Fruit fly (Drosophila melanogaster): ENCODE results near the gene Rel.

The Rel gene

dm6 chr3R:9064874-9065273 is 17.1 kb upstream of the Rel start, which contains the start of the genes beag and Ada (continued):
- peak; percentile 51 for TF ChIP-seq trem (tag; optimal IDR thresholded peaks at IDR 0.05)
- TF ChIP-seq Chrac-16 (GFP tag; optimal IDR thresholded peaks at IDR 0.05) = peak; percentile 1
- TF ChIP-seq YL-1 (GFP tag; optimal IDR thresholded peaks at IDR 0.05) = peak; percentile 90
- no peak for TF ChIP-seq tll (GFP tag; optimal IDR thresholded peaks at IDR 0.05)
- no peak for TF ChIP-seq Hand (GFP tag; optimal IDR thresholded peaks at IDR 0.05)
- TF ChIP-seq her (GFP tag; optimal IDR thresholded peaks at IDR 0.05) = peak; percentile 50
- TF ChIP-seq CG14710 (tag; optimal IDR thresholded peaks at IDR 0.05) = peak; percentile 61
- TF ChIP-seq sens (GFP tag) = peak; percentile 69
- TF ChIP-seq CG32767 (GFP tag; IDR thresholded peaks at IDR 0.05) = 0 out of 2 replicates have a peak, but pooled peaks have one; percentile 15
- peak; percentile 39; the same call in 1 of the 3 replicates for TF ChIP-seq so (GFP tag; IDR thresholded peaks at IDR 0.05)
- no peak for TF ChIP-seq repo (GFP tag; optimal IDR thresholded peaks at IDR 0.05)
- TF ChIP-seq Dbx (GFP tag; IDR thresholded peaks at IDR 0.05) = peak; percentile 28; the same call in 1 of the 3 replicates
- TF ChIP-seq CG17359 (tag; optimal IDR thresholded peaks at IDR 0.05) = peak; percentile 36
- peak; percentile 12 for TF ChIP-seq CG8388 (GFP tag; optimal IDR thresholded peaks at IDR 0.05)
- TF ChIP-seq chif (GFP tag; optimal IDR thresholded peaks at IDR 0.05) = peak; percentile 40 to 53
- TF ChIP-seq Doc3 (GFP tag; IDR thresholded peaks at IDR 0.05; ENCODE audit: partially characterized antibody) = 0 out of 3 replicates have a peak, but pooled peaks have one; percentile 49
- TF ChIP-seq CG13296 (GFP tag; optimal IDR thresholded peaks at IDR 0.05) = peak; percentile 51
- peak; percentile 90 for TF ChIP-seq Dref (GFP tag; IDR thresholded peaks at IDR 0.05)
- peak; percentile 42 for TF ChIP-seq Antp (GFP tag; optimal IDR thresholded peaks at IDR 0.05)
- no peak for TF ChIP-seq H15 (GFP tag; IDR thresholded peaks at IDR 0.05)
- peak; percentile 54 for TF ChIP-seq Hmr (GFP tag; optimal IDR thresholded peaks at IDR 0.05)
- no peak for TF ChIP-seq mld (GFP tag; IDR thresholded peaks at IDR 0.05; ENCODE audit: partially characterized antibody)
- TF ChIP-seq al (GFP tag; IDR thresholded peaks at IDR 0.05) = 0 out of 2 replicates have a peak, but pooled peaks have one; percentile 34
- TF ChIP-seq E2f1 (GFP tag; IDR thresholded peaks at IDR 0.05) = 0 out of 2 replicates have a peak, but pooled peaks have one; percentile 23
- peak; percentile 38 for TF ChIP-seq tx (GFP tag; optimal IDR thresholded peaks at IDR 0.05)
- TF ChIP-seq Trl (optimal IDR thresholded peaks at IDR 0.05) = no peak
- TF ChIP-seq Trl (GFP tag; optimal IDR thresholded peaks at IDR 0.05) = peak; percentile 32
- no peak for TF ChIP-seq CG1647 (GFP tag; optimal IDR thresholded peaks at IDR 0.05)
- no peak for TF ChIP-seq CG42726 (GFP tag; IDR thresholded peaks at IDR 0.05; ENCODE audit: partially characterized antibody)
- no peak for TF ChIP-seq CG12299 (tag; optimal IDR thresholded peaks at IDR 0.05)
- peak; percentile 89 for TF ChIP-seq onecut (GFP tag; IDR thresholded peaks at IDR 0.05)
- peak; percentile 54 for TF ChIP-seq CG2712 (tag; optimal IDR thresholded peaks at IDR 0.05)
- peak; percentile 68 for TF ChIP-seq CG10267 (tag; optimal IDR thresholded peaks at IDR 0.05)
- peak; percentile 48 for TF ChIP-seq Meics (GFP tag; optimal IDR thresholded peaks at IDR 0.05)
- TF ChIP-seq Aef1 (GFP tag; IDR thresholded peaks at IDR 0.05) = peak; percentile 38; the same call in 1 of the 3 replicates
- no peak for TF ChIP-seq prd (optimal IDR thresholded peaks at IDR 0.05)
- TF ChIP-seq prd (GFP tag; IDR thresholded peaks at IDR 0.05) = peak; percentile 46; the same call in 1 of the 3 replicates
- TF ChIP-seq CG17385 (GFP tag; optimal IDR thresholded peaks at IDR 0.05) = peak; percentile 99
- TF ChIP-seq CG17328 (GFP tag; IDR thresholded peaks at IDR 0.05) = no peak
- TF ChIP-seq zen2 (GFP tag; IDR thresholded peaks at IDR 0.05; ENCODE audit: partially characterized antibody) = no peak
- peak; percentile 40 for TF ChIP-seq CG18011 (GFP tag; optimal IDR thresholded peaks at IDR 0.05)
- peak; percentile 52 for TF ChIP-seq CG13624 (GFP tag; optimal IDR thresholded peaks at IDR 0.05)
- peak; percentile 47 for TF ChIP-seq CG17186 (GFP tag; optimal IDR thresholded peaks at IDR 0.05)
- TF ChIP-seq Gug (GFP tag; IDR thresholded peaks at IDR 0.05) = no peak
- TF ChIP-seq CG7786 (GFP tag; optimal IDR thresholded peaks at IDR 0.05) = peak; percentile 25
- no peak for TF ChIP-seq Tbp (GFP tag; optimal IDR thresholded peaks at IDR 0.05)
- TF ChIP-seq pzg (GFP tag; optimal IDR thresholded peaks at IDR 0.05) = peak; percentile 73
- peak; percentile 6 for TF ChIP-seq Hr3 (GFP tag; optimal IDR thresholded peaks at IDR 0.05)
- TF ChIP-seq fu2 (GFP tag; optimal IDR thresholded peaks at IDR 0.05) = peak; percentile 29
- peak; percentile 52 for TF ChIP-seq unc-4 (GFP tag; IDR thresholded peaks at IDR 0.05; ENCODE audit: partially characterized antibody)
- no peak for TF ChIP-seq danr (GFP tag; IDR thresholded peaks at IDR 0.05)
